Worm (Caenorhabditis elegans): ENCODE measurements around the gene del-7.

Gene del-7

DNA sequence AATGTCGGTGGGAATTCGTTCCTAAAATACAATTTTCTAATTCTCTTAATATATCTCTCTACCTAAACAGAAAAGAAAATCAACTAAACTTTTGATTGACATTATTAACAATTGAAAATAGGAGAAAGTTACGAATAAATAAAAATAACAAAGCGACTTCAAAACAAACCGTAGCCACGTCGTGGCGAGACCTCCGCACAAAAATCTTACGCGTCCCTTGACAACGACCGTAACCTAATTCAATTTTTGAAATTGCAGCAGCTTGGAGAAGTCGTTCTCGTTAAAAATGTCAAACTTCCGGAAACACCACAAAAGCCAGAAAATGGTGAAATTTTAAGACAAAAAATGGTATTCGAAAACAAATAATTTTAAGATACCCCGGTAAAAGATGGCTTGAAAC is 4.1 kb downstream of the del-7 start:
- TF ChIP-seq C17E4.6 (GFP tag; IDR thresholded peaks at IDR 0.05) (no peak), F33H1.4 (GFP tag; IDR thresholded peaks at IDR 0.05) (peak; percentile 93), ztf-26 (tag; optimal IDR thresholded peaks at IDR 0.05) (no peak), die-1 (tag; optimal IDR thresholded peaks at IDR 0.05) (no peak), nhr-179 (tag; optimal IDR thresholded peaks at IDR 0.05) (no peak), mcd-1 (GFP tag; IDR thresholded peaks at IDR 0.05) (no peak), attf-6 (GFP tag; IDR thresholded peaks at IDR 0.05) (no peak), ceh-27 (GFP tag; optimal IDR thresholded peaks at IDR 0.05) (no peak), hsf-1 (GFP tag; IDR thresholded peaks at IDR 0.05) (no peak), snpc-1.1 (tag; optimal IDR thresholded peaks at IDR 0.05; ENCODE audit: insufficient read depth) (no peak), lin-26 (GFP tag; IDR thresholded peaks at IDR 0.05) (no peak), madf-6 (GFP tag; IDR thresholded peaks at IDR 0.05) (peak; percentile 92), sptf-2 (GFP tag; optimal IDR thresholded peaks at IDR 0.05) (no peak), tlf-1 (GFP tag; optimal IDR thresholded peaks at IDR 0.05) (no peak), dpl-1 (GFP tag; optimal IDR thresholded peaks at IDR 0.05) (no peak), B0019.2 (GFP tag; conservative IDR thresholded peaks at IDR 0.05) (no peak), gei-17 (GFP tag; optimal IDR thresholded peaks at IDR 0.05) (no peak), sdz-38 (tag; optimal IDR thresholded peaks at IDR 0.05) (no peak), F55B11.4 (tag; optimal IDR thresholded peaks at IDR 0.05; ENCODE audit: borderline replicate concordance, insufficient read depth) (no peak), ceh-100 (GFP tag; IDR thresholded peaks at IDR 0.05) (no peak), F52B5.7 (tag; optimal IDR thresholded peaks at IDR 0.05) (no peak), let-526 (GFP tag; IDR thresholded peaks at IDR 0.05) (no peak), sea-2 (GFP tag; IDR thresholded peaks at IDR 0.05) (no peak), rec-8 (tag; optimal IDR thresholded peaks at IDR 0.05) (no peak), athp-1 (tag; optimal IDR thresholded peaks at IDR 0.05) (no peak), lsy-27 (tag; optimal IDR thresholded peaks at IDR 0.05; ENCODE audit: borderline replicate concordance, insufficient read depth) (no peak), akir-1 (GFP tag; optimal IDR thresholded peaks at IDR 0.05) (no peak), madf-8 (GFP tag; conservative IDR thresholded peaks at IDR 0.05) (peak; percentile 58), unc-62 (GFP tag; optimal IDR thresholded peaks at IDR 0.05) (no peak), xnd-1 (tag; optimal IDR thresholded peaks at IDR 0.05) (peak; percentile 91), F49E8.2 (tag; optimal IDR thresholded peaks at IDR 0.05; ENCODE audit: insufficient read depth) (peak; percentile 39), hlh-12 (tag; optimal IDR thresholded peaks at IDR 0.05) (no peak), snpc-4 (GFP tag; optimal IDR thresholded peaks at IDR 0.05) (no peak), snpc-4 (tag; optimal IDR thresholded peaks at IDR 0.05) (peak in 2 of 4 experiments; percentile 24 to 25), snpc-3.4 (tag; optimal IDR thresholded peaks at IDR 0.05) (peak; percentile 3), lin-35 (GFP tag; optimal IDR thresholded peaks at IDR 0.05) (no peak), hmg-1.2 (GFP tag; IDR thresholded peaks at IDR 0.05) (no peak), repo-1 (tag; optimal IDR thresholded peaks at IDR 0.05) (no peak), bed-2 (GFP tag; IDR thresholded peaks at IDR 0.05) (no peak), lsl-1 (GFP tag; optimal IDR thresholded peaks at IDR 0.05) (peak; percentile 93), K11D2.4 (GFP tag; IDR thresholded peaks at IDR 0.05) (no peak), atf-7 (tag; optimal IDR thresholded peaks at IDR 0.05) (no peak), pbrm-1 (GFP tag; IDR thresholded peaks at IDR 0.05) (no peak), snpc-1.3 (tag; optimal IDR thresholded peaks at IDR 0.05; ENCODE audit: insufficient read depth) (peak; percentile 28), B0336.3 (GFP tag; IDR thresholded peaks at IDR 0.05) (no peak), T26A5.8 (tag; optimal IDR thresholded peaks at IDR 0.05) (no peak), F39B2.1 (GFP tag; IDR thresholded peaks at IDR 0.05) (no peak), lin-54 (GFP tag; optimal IDR thresholded peaks at IDR 0.05) (peak; percentile 63), ets-4 (GFP tag; optimal IDR thresholded peaks at IDR 0.05) (no peak)
